Worm (Caenorhabditis elegans) whole organism, young adult: ENCODE measurements around the gene srw-123.

Experiments used
- B0035.1 ChIP-seq: sonication (generic microtip); optimal IDR thresholded peaks from 2 replicates; lab custom pipeline; 2016; ENCODE audit warnings: missing genetic modification characterization, mild to moderate bottlenecking, missing compliant biosample characterization, missing genotype, missing genetic modification reagents
- D2030.7 ChIP-seq: fragments of 200-800 bp; sonication (Bioruptor generic); IDR thresholded peaks from 2 replicates; pipeline ENCODE4 v1.3.6; 2022; ENCODE audit warnings: missing genetic modification reagents, missing genetic modification characterization, missing compliant biosample characterization
- F55B11.4 ChIP-seq: sonication (generic microtip); optimal IDR thresholded peaks from 2 replicates; lab custom pipeline; 2016; ENCODE audit warnings: missing compliant biosample characterization, missing genetic modification characterization, borderline replicate concordance; ENCODE audit not compliant: insufficient read depth
- F57C9.4 ChIP-seq: sonication (generic microtip); optimal IDR thresholded peaks from 2 replicates; lab custom pipeline; 2017; ENCODE audit warnings: mild to moderate bottlenecking, missing genetic modification characterization, missing compliant biosample characterization
- T26A5.8 ChIP-seq: sonication (generic microtip); optimal IDR thresholded peaks from 2 replicates; lab custom pipeline; 2016; ENCODE audit warnings: missing genetic modification characterization, missing compliant biosample characterization
- Y53F4B.3 ChIP-seq: fragments of 200-800 bp; sonication (Bioruptor generic); IDR thresholded peaks from 2 replicates; pipeline ENCODE4 v1.3.6; 2022; ENCODE audit warnings: missing genetic modification reagents, missing genetic modification characterization, missing compliant biosample characterization
- Y56A3A.18 ChIP-seq: fragments of 200-800 bp; sonication (Bioruptor generic); IDR thresholded peaks from 2 replicates; pipeline ENCODE4 v1.3.6; 2022; ENCODE audit warnings: missing genetic modification reagents, missing genetic modification characterization, missing compliant biosample characterization
- Y79H2A.3 ChIP-seq: fragments of 200-800 bp; sonication (Bioruptor generic); conservative IDR thresholded peaks from 2 replicates; pipeline ENCODE4 v1.3.6; 2022; ENCODE audit warnings: missing genetic modification reagents, missing genetic modification characterization, missing compliant biosample characterization
- akir-1 ChIP-seq: fragments of 200-800 bp; sonication (Bioruptor generic); optimal IDR thresholded peaks from 2 replicates; lab custom pipeline; 2018; ENCODE audit warnings: mild to moderate bottlenecking, missing genetic modification characterization, moderate library complexity, missing compliant biosample characterization
- ama-1 ChIP-seq, 3 experiments: fragments of 150-350 bp in 1 of 3; sonication (generic microtip) in 2 of 3; optimal IDR thresholded peaks; 2 replicates each; lab custom pipeline; 2014 to 2018; ENCODE audit warnings: missing biosample characterization in 2 of 3, missing genetic modification characterization in 2 of 3, missing genetic modification reagents in 2 of 3
- attf-3 ChIP-seq: fragments of 200-800 bp; sonication (Bioruptor generic); conservative IDR thresholded peaks from 2 replicates; pipeline ENCODE4 v1.3.6; 2022; ENCODE audit warnings: missing genetic modification reagents, missing genetic modification characterization, missing compliant biosample characterization
- ccch-3 ChIP-seq: fragments of 200-800 bp; sonication (Bioruptor generic); optimal IDR thresholded peaks from 2 replicates; lab custom pipeline; 2018; ENCODE audit warnings: mild to moderate bottlenecking, missing genetic modification characterization, missing compliant biosample characterization
- cebp-2 ChIP-seq: fragments of 200-800 bp; sonication (Bioruptor generic); IDR thresholded peaks from 2 replicates; pipeline ENCODE4 v1.3.6; 2022; ENCODE audit warnings: missing genetic modification characterization, missing compliant biosample characterization
- ceh-27 ChIP-seq: fragments of 200-800 bp; sonication (Bioruptor generic); optimal IDR thresholded peaks from 2 replicates; lab custom pipeline; 2018; ENCODE audit warnings: mild to moderate bottlenecking, missing genetic modification characterization, moderate library complexity, missing compliant biosample characterization
- ceh-79 ChIP-seq: sonication (generic microtip); optimal IDR thresholded peaks from 2 replicates; lab custom pipeline; 2017; ENCODE audit warnings: mild to moderate bottlenecking, missing genetic modification characterization, missing compliant biosample characterization
- gei-17 ChIP-seq: fragments of 200-800 bp; sonication (Bioruptor generic); optimal IDR thresholded peaks from 2 replicates; lab custom pipeline; 2018; ENCODE audit warnings: mild to moderate bottlenecking, missing genetic modification characterization, missing compliant biosample characterization
- hmg-20 ChIP-seq: fragments of 200-800 bp; sonication (Bioruptor generic); IDR thresholded peaks from 2 replicates; pipeline ENCODE4 v1.3.6; 2022; ENCODE audit warnings: missing genetic modification reagents, missing genetic modification characterization, missing compliant biosample characterization
- let-526 ChIP-seq: fragments of 200-800 bp; sonication (Bioruptor generic); IDR thresholded peaks from 2 replicates; pipeline ENCODE4 v1.3.6; 2022; ENCODE audit warnings: missing genetic modification reagents, missing genetic modification characterization, missing compliant biosample characterization
- lin-26 ChIP-seq: fragments of 200-800 bp; sonication (Bioruptor generic); IDR thresholded peaks from 2 replicates; pipeline ENCODE4 v1.3.6; 2022; ENCODE audit warnings: missing genetic modification reagents, missing genetic modification characterization, missing compliant biosample characterization
- lin-40 ChIP-seq: sonication (generic microtip); optimal IDR thresholded peaks from 2 replicates; lab custom pipeline; 2016; ENCODE audit warnings: missing genetic modification characterization, mild to moderate bottlenecking, missing compliant biosample characterization, missing genotype, missing genetic modification reagents
- lsy-27 ChIP-seq: sonication (generic microtip); optimal IDR thresholded peaks from 2 replicates; lab custom pipeline; 2017; ENCODE audit warnings: missing genetic modification characterization, mild to moderate bottlenecking, missing compliant biosample characterization, antibody characterized with exemption, missing genotype, borderline replicate concordance; ENCODE audit not compliant: insufficient read depth
- mcd-1 ChIP-seq: fragments of 200-800 bp; sonication (Bioruptor generic); IDR thresholded peaks from 2 replicates; pipeline ENCODE4 v1.3.6; 2022; ENCODE audit warnings: missing genetic modification reagents, missing genetic modification characterization, missing compliant biosample characterization
- mel-28 ChIP-seq: sonication (generic microtip); optimal IDR thresholded peaks from 2 replicates; lab custom pipeline; 2016; ENCODE audit warnings: borderline replicate concordance, mild to moderate bottlenecking, missing genetic modification characterization, missing compliant biosample characterization
- mxl-1 ChIP-seq: sonication (generic microtip); optimal IDR thresholded peaks from 2 replicates; lab custom pipeline; 2016; ENCODE audit warnings: missing genetic modification characterization, missing compliant biosample characterization
- nfya-1 ChIP-seq: sonication (generic microtip); optimal IDR thresholded peaks from 2 replicates; lab custom pipeline; 2017; ENCODE audit warnings: antibody characterized with exemption, missing compliant biosample characterization, missing genetic modification characterization, borderline replicate concordance; ENCODE audit not compliant: insufficient read depth
- nhr-120 ChIP-seq: fragments of 200-800 bp; sonication (Bioruptor generic); IDR thresholded peaks from 2 replicates; pipeline ENCODE4 v1.3.6; 2022; ENCODE audit warnings: missing genetic modification characterization, missing compliant biosample characterization
- nhr-179 ChIP-seq: sonication (generic microtip); optimal IDR thresholded peaks from 2 replicates; lab custom pipeline; 2016; ENCODE audit warnings: mild to moderate bottlenecking, missing genetic modification characterization, missing compliant biosample characterization
- snpc-1.3 ChIP-seq: sonication (generic microtip); optimal IDR thresholded peaks from 2 replicates; lab custom pipeline; 2017; ENCODE audit warnings: missing genetic modification characterization, mild to moderate bottlenecking, missing compliant biosample characterization, antibody characterized with exemption, moderate library complexity, missing genotype, missing genetic modification reagents; ENCODE audit not compliant: insufficient read depth
- snpc-3.4 ChIP-seq: sonication (generic microtip); optimal IDR thresholded peaks from 2 replicates; lab custom pipeline; 2017; ENCODE audit warnings: missing genetic modification characterization, mild to moderate bottlenecking, missing compliant biosample characterization, antibody characterized with exemption, moderate library complexity, missing genotype, missing genetic modification reagents
- unc-62 ChIP-seq: fragments of 150-350 bp; optimal IDR thresholded peaks from 2 replicates; lab custom pipeline; 2014; ENCODE audit warnings: missing biosample characterization, missing genetic modification reagents, missing genetic modification characterization
- zfh-2 ChIP-seq: fragments of 200-800 bp; sonication (Bioruptor generic); conservative IDR thresholded peaks from 2 replicates; pipeline ENCODE4 v1.3.6; 2022; ENCODE audit warnings: missing genetic modification reagents, missing genetic modification characterization, missing compliant biosample characterization
- zim-3 ChIP-seq: sonication (generic microtip); optimal IDR thresholded peaks from 2 replicates; lab custom pipeline; 2017; ENCODE audit warnings: mild to moderate bottlenecking, missing genetic modification characterization, moderate library complexity, missing compliant biosample characterization
- ztf-18 ChIP-seq: sonication (generic microtip); optimal IDR thresholded peaks from 2 replicates; lab custom pipeline; 2016; ENCODE audit warnings: missing genotype, mild to moderate bottlenecking, missing genetic modification characterization, missing compliant biosample characterization
- ztf-3 ChIP-seq: fragments of 200-800 bp; sonication (Bioruptor generic); optimal IDR thresholded peaks from 2 replicates; lab custom pipeline; 2018; ENCODE audit warnings: mild to moderate bottlenecking, missing genetic modification characterization, missing compliant biosample characterization

srw-123 gene

DNA sequence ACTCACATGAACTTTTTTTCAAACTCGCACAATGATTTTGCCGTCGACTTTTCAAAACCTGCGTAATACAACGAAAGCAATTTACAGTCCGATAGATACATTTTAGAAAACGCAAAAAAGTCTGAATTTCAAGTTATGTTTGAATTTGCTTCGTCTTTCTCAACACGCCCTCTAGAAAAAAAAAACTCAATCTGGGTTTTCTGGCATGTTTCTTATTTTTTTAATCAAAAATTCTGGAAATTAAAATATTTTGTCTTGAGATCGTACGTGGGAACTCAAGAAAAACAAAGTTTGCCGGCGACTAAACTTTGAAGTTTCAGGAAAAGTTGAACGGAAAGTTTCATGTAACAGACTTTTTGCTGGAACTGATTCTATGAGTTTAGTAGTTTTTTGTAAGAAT lies 18.6 kb upstream of the srw-123 start, which contains the start of gene srw-115:
srw-115 (minus strand) TSS at position 101 of the 400 bp plus-strand sequence.
- TF ChIP-seq unc-62 (no peak), lsy-27 (no peak), ama-1 (optimal IDR thresholded peaks at IDR 0.05; lab: Kevin White, UChicago) (no peak), ama-1 (GFP tag; optimal IDR thresholded peaks at IDR 0.05; lab: Kevin White, UChicago) (no peak), ccch-3 (GFP tag; lab: Kevin White, UChicago) (no peak)
- TF ChIP-seq, all 124 proteins: peak for 0

DNA sequence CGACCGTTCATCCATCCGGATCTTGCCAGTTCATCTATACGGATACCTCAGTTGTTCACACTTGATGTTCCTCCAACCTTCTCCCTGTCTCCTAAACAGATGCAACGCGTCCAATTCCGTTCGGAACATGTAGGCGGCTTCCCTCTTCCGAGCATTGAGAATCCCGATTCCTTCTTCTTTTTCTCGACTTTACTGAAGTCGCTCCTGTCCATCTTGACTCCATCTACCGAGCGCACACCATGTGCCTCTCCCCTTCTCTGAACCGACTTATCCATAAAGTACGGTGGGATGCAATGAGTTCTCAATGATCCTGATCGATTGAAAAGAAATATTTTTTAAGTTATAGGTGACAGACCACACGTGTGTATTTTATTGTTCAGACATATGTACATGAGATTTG lies 16.9 kb upstream of the srw-123 start:
- TF ChIP-seq Y56A3A.18 (GFP tag; lab: Robert Waterston, UW) (no peak), ztf-3 (no peak)

DNA sequence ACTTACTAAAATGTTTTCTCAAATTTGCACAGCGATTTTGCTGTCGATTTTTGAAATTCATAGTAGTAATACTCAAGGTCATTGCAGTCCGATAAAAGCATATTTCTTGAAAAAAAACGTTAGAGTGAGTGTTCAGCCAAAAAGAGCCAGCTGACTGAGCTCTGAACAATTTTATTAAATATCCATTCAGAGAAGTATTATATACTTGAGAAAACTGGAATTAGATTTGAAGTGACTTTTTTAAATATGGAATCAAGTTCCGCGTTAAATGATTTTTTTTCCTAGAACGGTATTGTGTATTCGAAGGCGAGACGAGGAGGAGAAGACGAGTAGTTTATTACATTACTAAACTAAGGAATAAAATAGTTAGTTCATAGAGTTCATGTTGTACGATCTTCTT lies 16.3 kb upstream of the srw-123 start, which contains the start of gene srw-121:
srw-121 (minus strand) TSS at position 101 of the 400 bp plus-strand sequence.
- TF ChIP-seq gei-17 (GFP tag; lab: Kevin White, UChicago) (no peak), Y79H2A.3 (GFP tag; lab: Robert Waterston, UW) (no peak), ceh-79 (tag; lab: Kevin White, UChicago) (no peak)
- TF ChIP-seq, all 124 proteins: peak for 0

DNA sequence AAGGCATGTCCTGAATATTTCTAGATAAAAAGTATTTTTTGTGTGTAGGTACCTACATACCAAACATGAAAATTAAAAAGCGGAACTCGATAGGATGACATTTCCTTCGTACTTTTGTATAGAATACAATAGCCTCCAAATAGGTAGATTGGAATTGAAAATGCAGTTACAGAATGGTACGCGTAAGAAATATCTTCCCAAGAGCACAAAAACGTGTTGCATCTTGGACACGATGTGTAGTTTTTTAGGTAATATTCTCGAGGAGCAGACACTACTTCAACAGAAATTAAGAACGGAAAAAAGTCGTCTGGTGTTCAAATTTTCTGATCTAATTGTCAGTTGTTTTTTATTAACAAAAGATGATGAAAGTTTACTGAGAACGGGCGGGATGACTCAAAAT lies 12.2 kb upstream of the srw-123 start, which contains the start of gene srh-85:
srh-85 (minus strand) TSS at position 101 of the 400 bp plus-strand sequence.
- no peak for TF ChIP-seq zfh-2 (GFP tag; lab: Robert Waterston, UW)
- TF ChIP-seq F57C9.4 (tag; lab: Kevin White, UChicago), result no peak
- no peak for TF ChIP-seq zim-3 (tag; lab: Kevin White, UChicago)
- TF ChIP-seq Y53F4B.3 (GFP tag; lab: Robert Waterston, UW), result no peak
- TF ChIP-seq mxl-1 (tag; lab: Kevin White, UChicago), result no peak
- TF ChIP-seq let-526 (GFP tag; lab: Robert Waterston, UW), result no peak
- no peak for TF ChIP-seq attf-3
- TF ChIP-seq nhr-120 (GFP tag; lab: Robert Waterston, UW), result no peak

DNA sequence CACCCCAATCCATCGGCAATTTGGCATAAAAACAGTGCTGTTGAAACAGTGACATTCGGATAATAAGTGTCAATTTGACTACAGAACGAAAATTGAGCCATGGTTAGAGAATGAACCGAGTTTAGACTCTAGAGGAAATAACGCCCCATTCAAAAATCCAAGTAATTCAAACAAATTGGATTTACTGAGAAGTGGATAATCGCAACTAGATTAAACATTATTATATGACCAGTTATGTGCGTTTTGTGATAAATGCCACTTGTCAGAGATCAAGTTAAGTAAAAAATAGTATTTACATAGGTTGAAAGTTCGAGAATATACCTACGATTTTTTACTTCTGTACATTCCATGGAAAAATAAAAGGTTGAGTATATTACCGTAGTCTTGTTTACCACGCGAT lies 10.1 kb upstream of the srw-123 start, which contains the start of gene srw-139:
srw-139 (minus strand) TSS at position 101 of the 400 bp plus-strand sequence.
- TF ChIP-seq T26A5.8 (tag; lab: Kevin White, UChicago) (no peak), let-526 (GFP tag; lab: Robert Waterston, UW) (no peak), cebp-2 (GFP tag; lab: Robert Waterston, UW) (no peak), snpc-3.4 (no peak), mel-28 (tag; lab: Kevin White, UChicago) (no peak), hmg-20 (GFP tag; lab: Robert Waterston, UW) (no peak), D2030.7 (GFP tag; lab: Robert Waterston, UW) (no peak), snpc-1.3 (no peak), akir-1 (GFP tag; lab: Kevin White, UChicago) (no peak), B0035.1 (tag; lab: Kevin White, UChicago) (no peak), nhr-120 (GFP tag; lab: Robert Waterston, UW) (no peak), lin-40 (no peak), lin-26 (GFP tag; lab: Robert Waterston, UW) (no peak), ztf-18 (tag; lab: Kevin White, UChicago) (no peak), nhr-179 (tag; lab: Kevin White, UChicago) (no peak), nfya-1 (tag; lab: Kevin White, UChicago) (no peak), F55B11.4 (tag; lab: Kevin White, UChicago) (no peak), mcd-1 (GFP tag; lab: Robert Waterston, UW) (no peak), ceh-27 (GFP tag; lab: Kevin White, UChicago) (no peak)
